Fruit fly (Drosophila melanogaster): ENCODE measurements around the gene Nplp4.
A peak's percentile ranks its signal among the peaks of the same experiment; 100 is the strongest.

The Nplp4 gene

DNA sequence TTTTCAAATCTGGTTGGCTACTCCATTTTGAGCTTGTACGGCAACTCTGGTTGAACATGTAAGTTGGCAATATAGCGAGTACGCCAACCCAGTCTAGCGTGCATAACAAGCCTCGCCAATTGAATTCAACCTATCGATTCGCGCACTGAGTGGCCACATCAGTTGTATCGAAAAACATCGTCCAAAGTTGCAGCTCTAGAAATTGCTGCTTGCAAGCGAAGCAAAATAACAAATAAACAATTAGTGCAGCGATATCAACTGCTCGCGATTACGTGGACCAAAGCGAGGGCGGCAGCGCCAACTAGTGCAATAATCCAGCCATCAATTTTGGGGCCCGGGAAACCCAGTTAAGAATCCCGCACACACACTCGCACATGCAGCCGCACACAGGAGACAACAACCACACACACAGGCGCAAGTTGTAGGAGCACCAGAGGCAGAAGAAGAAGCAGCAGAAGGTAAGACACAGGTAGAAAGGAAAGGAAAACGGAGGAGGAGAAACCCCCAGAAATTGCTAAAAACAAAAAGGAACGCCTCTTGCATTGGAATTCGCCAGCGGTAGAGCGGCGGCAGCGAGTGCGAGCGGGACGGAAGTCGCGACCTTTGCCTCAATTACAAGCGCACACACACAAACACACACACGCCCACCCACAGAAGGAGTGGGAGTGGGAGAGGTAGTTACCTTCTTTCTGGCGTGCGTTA is 29.5 kb downstream of the Nplp4 start (continued):
- TF ChIP-seq CG4360 (GFP tag; IDR thresholded peaks at IDR 0.05), result peak; percentile 55
- TF ChIP-seq nmo (GFP tag; optimal IDR thresholded peaks at IDR 0.05), result peak; percentile 84
- TF ChIP-seq CG11504 (tag; optimal IDR thresholded peaks at IDR 0.05), result peak; percentile 49
- no peak for TF ChIP-seq Awh (GFP tag; IDR thresholded peaks at IDR 0.05)
- no peak for TF ChIP-seq CG12942 (GFP tag; optimal IDR thresholded peaks at IDR 0.05)
- TF ChIP-seq Dll (GFP tag; IDR thresholded peaks at IDR 0.05; ENCODE audit: partially characterized antibody), result peak; percentile 93
- TF ChIP-seq CG11696 (GFP tag; IDR thresholded peaks at IDR 0.05), result no peak
- TF ChIP-seq chn (GFP tag; optimal IDR thresholded peaks at IDR 0.05), result peak; percentile 24
- TF ChIP-seq pzg (GFP tag; optimal IDR thresholded peaks at IDR 0.05), result peak; percentile 99
- TF ChIP-seq CG9932 (GFP tag; IDR thresholded peaks at IDR 0.05), result peak; percentile 61
- TF ChIP-seq CG3847 (GFP tag; IDR thresholded peaks at IDR 0.05), result peak; percentile 84
- peak; percentile 72 for TF ChIP-seq dm (GFP tag; optimal IDR thresholded peaks at IDR 0.05)
- 0 out of 2 replicates have a peak, but pooled peaks have one; percentile 27 for TF ChIP-seq CG14441 (GFP tag; IDR thresholded peaks at IDR 0.05)
- peak; percentile 44 for TF ChIP-seq CG1792 (GFP tag; optimal IDR thresholded peaks at IDR 0.05)
- peak; percentile 12; the same call in 1 of the 2 replicates for TF ChIP-seq NFAT (GFP tag; IDR thresholded peaks at IDR 0.05)
- no peak for TF ChIP-seq CG10565 (GFP tag; optimal IDR thresholded peaks at IDR 0.05)
- TF ChIP-seq CG34422 (GFP tag; IDR thresholded peaks at IDR 0.05), result peak; percentile 74; the same call in 2 of the 3 replicates
- TF ChIP-seq Scr (GFP tag; IDR thresholded peaks at IDR 0.05; ENCODE audit: partially characterized antibody), result peak; percentile 90
- peak; percentile 14 for TF ChIP-seq luna (GFP tag; optimal IDR thresholded peaks at IDR 0.05)
- peak; percentile 84 for TF ChIP-seq ato (GFP tag; IDR thresholded peaks at IDR 0.05; ENCODE audit: partially characterized antibody)
- TF ChIP-seq Dp (GFP tag; optimal IDR thresholded peaks at IDR 0.05), result peak; percentile 97
- TF ChIP-seq CG9797 (GFP tag; optimal IDR thresholded peaks at IDR 0.05), result peak; percentile 63
- peak; percentile 2 for TF ChIP-seq CG10654 (GFP tag; optimal IDR thresholded peaks at IDR 0.05)
- TF ChIP-seq her (GFP tag; optimal IDR thresholded peaks at IDR 0.05), result peak; percentile 29
- peak; percentile 14 for TF ChIP-seq lilli (GFP tag; optimal IDR thresholded peaks at IDR 0.05)
- no peak for TF ChIP-seq grn (GFP tag; optimal IDR thresholded peaks at IDR 0.05)
- TF ChIP-seq Bgb (GFP tag; IDR thresholded peaks at IDR 0.05; ENCODE audit: partially characterized antibody), result peak; percentile 96
- no peak for TF ChIP-seq NK7.1 (GFP tag; optimal IDR thresholded peaks at IDR 0.05)
- TF ChIP-seq lab (GFP tag; optimal IDR thresholded peaks at IDR 0.05), result no peak
- peak; percentile 58 for TF ChIP-seq MBD-R2 (GFP tag; IDR thresholded peaks at IDR 0.05)
- no peak for TF ChIP-seq CG15696 (tag; optimal IDR thresholded peaks at IDR 0.05)
- TF ChIP-seq CG12104 (GFP tag; optimal IDR thresholded peaks at IDR 0.05), result peak; percentile 5
- TF ChIP-seq CG1647 (GFP tag; optimal IDR thresholded peaks at IDR 0.05), result peak; percentile 45
- TF ChIP-seq Stat92E (GFP tag; optimal IDR thresholded peaks at IDR 0.05), result peak in 2 of 3 experiments; percentile 6 to 57
- 0 out of 2 replicates have a peak, but pooled peaks have one; percentile 21 for TF ChIP-seq lmd (GFP tag; IDR thresholded peaks at IDR 0.05)
- no peak for TF ChIP-seq wor (GFP tag; IDR thresholded peaks at IDR 0.05)
- no peak for TF ChIP-seq HHEX (GFP tag; optimal IDR thresholded peaks at IDR 0.05)
- no peak for TF ChIP-seq Oli (tag; optimal IDR thresholded peaks at IDR 0.05)
- peak; percentile 98 for TF ChIP-seq E2f2 (GFP tag; IDR thresholded peaks at IDR 0.05)
- TF ChIP-seq CG11398 (GFP tag; optimal IDR thresholded peaks at IDR 0.05), result no peak
- no peak for TF ChIP-seq repo (GFP tag; optimal IDR thresholded peaks at IDR 0.05)
- no peak for TF ChIP-seq run (tag; optimal IDR thresholded peaks at IDR 0.05)
- TF ChIP-seq cas (GFP tag; IDR thresholded peaks at IDR 0.05), result no peak
- no peak for TF ChIP-seq lov (optimal IDR thresholded peaks at IDR 0.05)
- no peak for TF ChIP-seq lov (GFP tag; IDR thresholded peaks at IDR 0.05)
- peak; percentile 19 for TF ChIP-seq CG7928 (GFP tag; optimal IDR thresholded peaks at IDR 0.05)
- no peak for TF ChIP-seq CG15479 (GFP tag; optimal IDR thresholded peaks at IDR 0.05)
- TF ChIP-seq caup (GFP tag; optimal IDR thresholded peaks at IDR 0.05; ENCODE audit: severe bottlenecking), result peak; percentile 15
- TF ChIP-seq Trl (optimal IDR thresholded peaks at IDR 0.05), result no peak
- peak; percentile 4 for TF ChIP-seq Trl (GFP tag; optimal IDR thresholded peaks at IDR 0.05)

Data from whole organism, embryonic.